Fruit fly (Drosophila melanogaster): ENCODE results near the gene dpr5.

Gene dpr5

DNA sequence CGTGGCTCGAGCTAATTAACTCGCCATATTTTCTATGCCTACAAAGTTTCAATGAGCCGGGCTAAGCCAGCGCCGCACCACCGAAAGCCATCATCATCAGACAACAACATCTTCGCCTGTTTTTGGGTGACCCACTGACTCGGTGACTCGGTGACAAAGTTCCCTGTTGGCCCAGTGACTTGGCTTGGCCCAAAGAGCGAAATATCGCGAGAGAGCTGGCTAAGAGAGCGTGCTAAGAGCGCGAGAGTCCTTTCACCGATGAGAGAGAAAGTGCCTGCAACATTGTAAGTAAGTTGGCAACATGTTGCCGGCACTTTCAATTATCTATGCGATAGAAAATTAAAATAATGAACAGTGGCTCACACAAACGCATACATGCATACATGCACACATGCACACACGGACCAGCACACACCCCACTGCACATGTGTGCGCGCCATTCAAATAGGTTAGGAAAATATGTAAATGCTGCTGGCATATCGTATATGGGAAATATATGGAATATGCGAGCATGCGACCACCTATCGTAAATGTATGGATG is 16.4 kb upstream of the dpr5 start:
- TF ChIP-seq Med (GFP tag) (peak; percentile 16), sr (GFP tag; IDR thresholded peaks at IDR 0.05) (no peak), CG3995 (GFP tag; optimal IDR thresholded peaks at IDR 0.05) (peak; percentile 63), CG2116 (GFP tag; optimal IDR thresholded peaks at IDR 0.05) (no peak), CG11504 (tag; optimal IDR thresholded peaks at IDR 0.05) (peak; percentile 96), chinmo (GFP tag; IDR thresholded peaks at IDR 0.05; ENCODE audit: partially characterized antibody) (0 out of 4 replicates have a peak, but pooled peaks have one; percentile 9), Trl (optimal IDR thresholded peaks at IDR 0.05) (peak; percentile 36 to 52), Trl (GFP tag; optimal IDR thresholded peaks at IDR 0.05) (no peak), Deaf1 (tag; optimal IDR thresholded peaks at IDR 0.05) (peak; percentile 36), pnt (GFP tag; optimal IDR thresholded peaks at IDR 0.05) (no peak), CG3163 (GFP tag; optimal IDR thresholded peaks at IDR 0.05) (peak; percentile 76)

DNA sequence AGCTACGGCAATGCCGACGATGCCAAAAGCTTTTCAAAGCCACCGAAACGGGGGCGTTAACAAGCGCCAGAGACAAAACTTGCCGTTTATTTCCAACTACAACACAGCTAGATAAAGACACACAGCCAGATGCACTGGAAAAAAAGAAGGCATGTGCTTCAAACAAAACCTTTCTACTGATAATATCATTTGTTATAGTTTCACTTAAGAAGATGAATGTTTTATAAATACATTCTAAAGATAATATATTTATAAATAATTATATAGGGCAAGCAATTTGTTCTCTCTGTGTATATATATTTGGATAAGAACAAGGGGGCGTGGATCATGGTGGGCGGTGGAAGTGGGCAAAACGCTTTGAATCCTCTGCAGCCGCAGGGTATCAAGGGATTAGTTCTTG is 9.5 kb upstream of the dpr5 start:
- TF ChIP-seq B-H1 (GFP tag; IDR thresholded peaks at IDR 0.05) = no peak
- TF ChIP-seq CG9727 (GFP tag; optimal IDR thresholded peaks at IDR 0.05) = peak; percentile 10
- TF ChIP-seq CG16779 (GFP tag; IDR thresholded peaks at IDR 0.05) = no peak
- TF ChIP-seq gsb (GFP tag; IDR thresholded peaks at IDR 0.05) = no peak
- TF ChIP-seq CG6765 (GFP tag; optimal IDR thresholded peaks at IDR 0.05) = no peak
- peak; percentile 52 for TF ChIP-seq CG7839 (tag; optimal IDR thresholded peaks at IDR 0.05)
- peak; percentile 41; the same call in 1 of the 2 replicates for TF ChIP-seq CG31441 (GFP tag; IDR thresholded peaks at IDR 0.05)
- peak; percentile 20 for TF ChIP-seq nmo (GFP tag; optimal IDR thresholded peaks at IDR 0.05)
- TF ChIP-seq ham (GFP tag; IDR thresholded peaks at IDR 0.05) = no peak
- TF ChIP-seq Nf-YC (tag; optimal IDR thresholded peaks at IDR 0.05) = peak; percentile 37
- TF ChIP-seq gem (tag; optimal IDR thresholded peaks at IDR 0.05) = peak; percentile 57
- no peak for TF ChIP-seq NK7.1 (GFP tag; optimal IDR thresholded peaks at IDR 0.05)
- TF ChIP-seq NfI (GFP tag; optimal IDR thresholded peaks at IDR 0.05) = peak; percentile 14
- no peak for TF ChIP-seq Elba2 (GFP tag; optimal IDR thresholded peaks at IDR 0.05)
- no peak for TF ChIP-seq klu (GFP tag; IDR thresholded peaks at IDR 0.05)
- TF ChIP-seq prd (optimal IDR thresholded peaks at IDR 0.05) = no peak
- TF ChIP-seq prd (GFP tag; IDR thresholded peaks at IDR 0.05) = peak; percentile 27; the same call in 1 of the 3 replicates
- TF ChIP-seq lmd (GFP tag; IDR thresholded peaks at IDR 0.05) = peak; percentile 34; the same call in 1 of the 2 replicates
- TF ChIP-seq grau (tag; optimal IDR thresholded peaks at IDR 0.05) = peak; percentile 47
- TF ChIP-seq cg (GFP tag; optimal IDR thresholded peaks at IDR 0.05) = no peak
- TF ChIP-seq Deaf1 (tag; optimal IDR thresholded peaks at IDR 0.05) = no peak
- TF ChIP-seq PHDP (tag; optimal IDR thresholded peaks at IDR 0.05) = peak; percentile 36
- TF ChIP-seq ATbp (GFP tag; optimal IDR thresholded peaks at IDR 0.05) = no peak
- no peak for TF ChIP-seq Max (GFP tag; optimal IDR thresholded peaks at IDR 0.05)
- peak; percentile 50 for TF ChIP-seq Fer1 (GFP tag; optimal IDR thresholded peaks at IDR 0.05)
- no peak for TF ChIP-seq Hand (GFP tag; optimal IDR thresholded peaks at IDR 0.05)
- 0 out of 2 replicates have a peak, but pooled peaks have one; percentile 24 for TF ChIP-seq E2f1 (GFP tag; IDR thresholded peaks at IDR 0.05)
- no peak for TF ChIP-seq MESR4 (GFP tag; optimal IDR thresholded peaks at IDR 0.05)
- peak; percentile 54 for TF ChIP-seq CG13424 (tag; optimal IDR thresholded peaks at IDR 0.05)
- no peak for TF ChIP-seq Eip74EF (GFP tag; optimal IDR thresholded peaks at IDR 0.05)
- TF ChIP-seq Aef1 (GFP tag; IDR thresholded peaks at IDR 0.05) = no peak
- TF ChIP-seq bbx (GFP tag; IDR thresholded peaks at IDR 0.05; ENCODE audit: partially characterized antibody) = no peak
- TF ChIP-seq tin (GFP tag; optimal IDR thresholded peaks at IDR 0.05) = no peak
- no peak for TF ChIP-seq gsb-n (tag; optimal IDR thresholded peaks at IDR 0.05)
- peak; percentile 37 for TF ChIP-seq CG13296 (GFP tag; optimal IDR thresholded peaks at IDR 0.05)
- TF ChIP-seq zen (tag; optimal IDR thresholded peaks at IDR 0.05) = no peak
- TF ChIP-seq CG32532 (GFP tag; IDR thresholded peaks at IDR 0.05) = 0 out of 2 replicates have a peak, but pooled peaks have one; percentile 13
- TF ChIP-seq CG18764 (GFP tag; optimal IDR thresholded peaks at IDR 0.05) = no peak
- peak; percentile 2 for TF ChIP-seq CG15514 (GFP tag; optimal IDR thresholded peaks at IDR 0.05)
